Worm (Caenorhabditis elegans) whole organism, dauer: ENCODE data around the gene ftr-1.

ENCODE experiments used
- unc-62 ChIP-seq: sonication (generic microtip); optimal IDR thresholded peaks from 2 replicates; lab custom pipeline; 2017; ENCODE audit warnings: missing biosample characterization, missing genetic modification reagents, missing genetic modification characterization

ftr-1 gene

DNA sequence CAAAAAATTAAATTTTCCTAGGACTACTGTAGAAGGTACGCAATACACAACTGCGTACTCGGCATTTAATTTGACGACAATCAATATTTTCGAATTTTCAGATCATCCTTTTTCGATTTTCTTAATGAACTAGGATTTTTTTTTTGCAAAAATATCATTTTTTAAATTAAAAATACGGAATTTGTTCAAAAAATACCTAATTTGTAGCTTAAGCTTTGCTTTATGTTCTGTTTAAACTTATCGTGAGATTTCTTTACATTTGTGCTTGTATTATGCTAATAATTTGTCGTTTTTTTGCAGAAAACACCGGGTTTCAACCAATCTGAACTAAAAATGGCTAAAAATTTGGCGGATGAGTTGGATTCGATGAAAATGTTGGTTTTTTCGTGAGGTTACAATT, at the start of gene ftr-1:
Gene ftr-1 (plus strand): TSS at position 301 of the 400 bp plus-strand sequence.
- TF ChIP-seq unc-62 (GFP tag; lab: Kevin White, UChicago), result no peak

DNA sequence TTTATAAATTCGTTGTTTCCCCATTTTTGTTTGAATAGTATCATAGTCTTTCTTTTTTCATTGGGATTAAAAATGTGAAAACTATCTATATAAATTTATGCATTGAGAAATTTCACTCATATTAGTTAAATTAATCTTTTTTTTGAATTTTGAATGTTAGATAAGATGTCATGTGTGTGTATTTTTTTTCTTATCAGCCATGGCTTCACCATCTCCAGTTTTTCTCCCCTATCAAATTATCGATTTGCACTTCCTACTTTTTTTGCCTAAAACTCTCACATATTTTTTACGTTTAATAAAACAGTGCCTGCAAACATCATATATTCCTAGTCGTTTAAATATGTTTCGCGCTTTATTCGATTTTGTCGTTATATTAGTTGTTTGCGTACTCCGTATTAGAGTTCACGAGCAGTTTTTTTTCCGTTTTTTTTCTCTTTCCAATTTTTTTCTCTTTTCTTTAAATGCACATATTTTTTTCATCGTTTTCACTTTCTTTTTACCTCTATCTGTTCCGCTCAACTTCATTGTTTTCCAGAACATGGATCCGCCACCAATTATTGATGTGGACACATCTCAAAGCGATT, 49.0 kb upstream of the ftr-1 start, which contains the start of gene Y113G7A.13:
Gene Y113G7A.13 (plus strand): TSS at position 534 of the 584 bp plus-strand sequence.
- no peak for TF ChIP-seq unc-62 (GFP tag; lab: Kevin White, UChicago)

DNA sequence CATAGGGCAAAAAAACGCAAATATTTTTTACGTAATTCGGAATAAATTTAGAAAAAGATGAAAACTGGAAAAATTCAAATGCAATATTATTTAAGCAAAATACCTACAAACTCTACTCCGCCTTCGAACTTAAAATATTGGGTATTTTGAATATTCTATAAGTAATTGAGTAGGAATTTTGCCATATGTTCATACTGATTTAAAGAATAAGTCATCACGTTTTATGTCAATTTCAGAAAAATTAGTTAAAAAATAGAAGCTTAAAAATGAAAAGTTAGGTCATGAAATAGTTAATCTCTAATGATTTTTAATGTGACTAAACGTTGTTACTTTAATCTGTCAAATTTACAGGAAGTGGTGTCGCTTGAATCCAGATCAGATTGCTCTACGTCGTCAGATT, 45.3 kb upstream of the ftr-1 start, which contains the start of gene F19B2.7:
Gene F19B2.7 (plus strand): TSS at position 301 of the 400 bp plus-strand sequence.
- TF ChIP-seq unc-62 (GFP tag; lab: Kevin White, UChicago), result no peak

DNA sequence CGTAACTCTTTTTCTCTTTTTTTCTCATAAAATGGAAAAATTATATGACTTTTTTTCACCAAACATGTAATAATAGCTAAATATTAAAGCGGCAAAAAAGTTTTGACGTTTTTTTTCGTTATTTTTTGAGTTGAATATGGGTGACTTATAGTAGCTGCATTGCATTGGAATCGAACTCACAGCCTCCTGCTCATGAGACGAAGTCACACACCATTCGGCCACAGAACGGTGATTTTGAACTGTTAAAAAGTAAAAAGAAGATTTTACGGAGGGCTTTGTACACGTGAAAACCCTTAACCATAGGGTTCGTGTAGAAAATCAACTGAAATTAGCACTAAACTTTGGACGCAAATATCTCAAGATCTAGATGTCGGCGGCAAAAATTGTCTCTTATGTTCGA, 44.9 kb upstream of the ftr-1 start:
- TF ChIP-seq unc-62 (GFP tag; lab: Kevin White, UChicago), result no peak

DNA sequence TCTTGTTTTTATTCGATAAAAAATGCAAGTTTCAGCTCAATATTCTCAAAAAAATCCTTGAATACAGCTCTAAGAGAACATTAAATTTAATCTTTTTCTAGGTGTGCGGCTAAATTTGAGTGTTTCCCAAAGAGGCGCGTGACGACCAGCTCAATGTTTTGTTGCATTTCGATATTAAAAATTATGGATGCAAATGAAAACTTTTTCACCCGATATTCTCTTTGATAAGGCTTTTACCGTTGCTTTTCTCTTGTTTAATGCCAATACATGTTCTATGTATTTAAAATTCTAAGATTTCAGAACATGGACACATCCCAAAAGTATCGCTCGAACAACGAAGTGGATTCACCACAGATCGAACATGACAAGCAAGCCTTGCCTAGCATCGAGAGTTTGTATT, 38.5 kb upstream of the ftr-1 start, which contains the start of gene F19B2.6:
Gene F19B2.6 (plus strand): TSS at position 301 of the 400 bp plus-strand sequence.
- TF ChIP-seq unc-62 (GFP tag; lab: Kevin White, UChicago), result no peak

DNA sequence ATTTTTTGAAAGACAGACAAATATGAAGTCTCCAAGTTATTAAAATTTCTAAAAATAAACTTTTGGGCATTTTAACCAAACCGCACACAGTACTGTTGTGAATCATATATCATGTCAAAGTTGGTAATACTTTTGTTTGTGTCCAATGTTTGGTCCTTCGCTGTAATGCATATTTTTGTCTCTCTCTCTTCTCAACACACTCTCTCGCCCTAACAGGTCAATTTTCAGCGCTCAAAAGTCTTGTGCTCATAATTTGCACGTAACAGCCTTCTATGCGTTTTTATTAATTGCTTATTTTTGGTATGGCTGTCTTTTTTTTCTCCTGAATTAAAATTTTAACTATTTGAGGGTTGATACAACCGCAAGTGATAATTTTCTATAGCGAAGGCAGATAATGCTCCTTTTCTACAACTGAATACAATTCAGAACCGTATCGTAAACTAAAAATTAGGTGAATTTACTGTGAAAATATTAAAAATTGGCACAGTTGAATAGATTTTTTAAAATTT, 34.9 kb upstream of the ftr-1 start:
- no peak for TF ChIP-seq unc-62 (GFP tag; lab: Kevin White, UChicago)

DNA sequence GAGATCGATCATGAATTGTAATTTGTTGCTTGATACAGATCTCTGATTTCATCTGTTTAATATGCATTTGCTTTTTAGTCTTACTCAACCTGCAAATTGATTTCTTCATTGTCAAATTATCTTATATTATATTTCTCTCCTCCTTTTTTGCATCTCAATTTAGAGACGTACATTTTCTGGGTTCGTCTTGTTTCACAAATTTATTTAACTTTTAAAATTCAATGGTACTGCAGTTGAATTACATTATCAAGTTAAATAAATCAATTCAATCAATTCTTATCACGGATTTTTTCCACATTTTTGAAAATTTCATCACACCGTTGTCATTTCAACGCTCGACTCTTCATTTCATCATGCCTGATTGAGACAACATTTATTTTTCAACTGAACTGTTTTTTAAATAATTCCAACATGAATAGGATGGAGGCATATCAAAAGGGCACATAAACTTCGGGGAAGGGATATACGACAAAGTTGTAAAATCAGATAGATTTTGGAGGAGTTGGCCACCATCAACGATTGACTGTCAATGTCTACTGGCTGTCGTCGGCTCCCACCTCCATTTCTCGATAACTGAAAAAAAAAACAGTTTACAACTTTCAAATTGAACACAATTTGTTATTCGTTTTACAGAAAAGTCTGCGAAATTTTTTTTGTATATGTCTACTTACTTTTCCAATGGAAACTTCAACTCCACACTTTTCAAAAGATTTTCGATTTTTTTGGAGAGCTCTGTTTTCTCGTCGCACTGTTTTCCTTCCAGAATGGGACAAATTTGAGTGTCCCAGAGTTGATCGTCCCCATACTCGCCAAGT, 34.3 kb upstream of the ftr-1 start:
- no peak for TF ChIP-seq unc-62 (GFP tag; lab: Kevin White, UChicago)

DNA sequence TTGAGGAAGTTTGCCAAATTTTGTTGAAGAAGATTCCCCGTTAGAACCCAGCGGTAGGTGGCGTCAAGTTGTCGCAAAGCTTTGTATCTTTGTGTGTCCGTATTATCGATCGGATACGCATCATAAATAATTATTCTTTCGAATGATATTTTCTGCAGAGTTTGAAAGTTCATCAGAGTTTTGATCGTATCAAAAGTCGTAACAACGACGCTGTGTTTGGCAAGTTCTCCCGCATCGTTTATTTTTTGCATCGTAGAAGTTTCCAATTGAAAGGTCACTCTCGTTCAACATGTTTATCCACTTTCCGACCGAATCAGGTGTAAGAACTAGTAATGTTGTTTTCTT, 33.7 kb upstream of the ftr-1 start:
- TF ChIP-seq unc-62 (GFP tag; lab: Kevin White, UChicago), result no peak

DNA sequence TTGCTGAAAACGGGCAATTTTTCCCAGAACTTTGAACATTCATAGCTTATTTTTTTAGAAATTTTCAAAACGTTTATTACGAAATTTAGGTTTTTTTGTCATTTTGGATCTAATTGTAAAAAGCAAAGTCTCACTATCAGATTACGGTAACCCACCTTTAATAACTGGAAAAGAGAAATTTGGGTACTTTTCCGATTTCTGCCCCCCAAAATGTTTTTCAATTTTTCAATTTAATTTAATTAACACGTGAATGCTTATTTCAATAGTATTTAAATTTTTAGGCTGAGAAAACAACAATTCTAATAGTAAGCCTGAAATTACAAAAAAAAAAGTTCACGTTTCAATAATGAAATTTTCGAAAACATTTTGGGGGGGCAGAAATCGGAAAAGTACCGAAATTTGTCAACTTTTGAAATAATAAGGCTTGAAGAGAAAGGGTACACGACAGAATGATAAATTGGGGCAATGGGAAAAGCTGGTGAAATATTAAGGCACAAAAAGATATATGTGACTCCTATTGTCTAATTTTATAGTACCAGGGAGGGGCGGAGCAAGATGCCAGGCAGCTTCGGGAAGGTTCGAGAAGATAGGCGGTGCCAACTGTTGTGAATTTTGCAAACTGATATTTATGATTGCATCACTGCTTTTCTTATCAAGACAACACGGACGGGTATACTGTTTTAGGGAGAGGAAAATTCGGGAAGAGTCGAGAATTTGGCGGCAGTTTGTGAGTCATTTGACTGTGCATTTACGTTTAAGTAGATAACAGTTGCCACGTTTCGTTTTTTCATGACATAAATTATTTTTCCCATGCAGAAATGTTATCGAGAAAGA, 32.5 kb upstream of the ftr-1 start, which contains the start of gene F19B2.5:
Gene F19B2.5 (minus strand): TSS at position 107 of the 834 bp plus-strand sequence.
- no peak for TF ChIP-seq unc-62 (GFP tag; lab: Kevin White, UChicago)

DNA sequence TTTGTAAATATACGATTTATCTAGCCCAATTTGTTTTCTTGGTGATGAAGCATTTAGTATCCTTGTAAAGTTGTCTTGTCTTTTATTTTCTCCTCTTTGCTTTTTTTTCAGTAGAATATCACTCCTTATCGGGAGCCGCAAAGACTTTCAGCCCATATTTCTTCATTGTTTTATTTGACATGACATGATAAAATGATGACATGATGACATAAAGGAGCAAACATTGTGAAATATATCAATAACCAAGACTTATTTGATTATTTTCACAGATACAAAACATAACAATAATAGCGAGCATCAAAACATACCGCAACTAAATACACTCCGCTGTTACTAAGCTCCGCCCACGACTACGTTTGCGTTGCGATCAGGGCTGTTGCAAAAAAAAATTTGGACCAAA, 31.0 kb upstream of the ftr-1 start:
- no peak for TF ChIP-seq unc-62 (GFP tag; lab: Kevin White, UChicago)

DNA sequence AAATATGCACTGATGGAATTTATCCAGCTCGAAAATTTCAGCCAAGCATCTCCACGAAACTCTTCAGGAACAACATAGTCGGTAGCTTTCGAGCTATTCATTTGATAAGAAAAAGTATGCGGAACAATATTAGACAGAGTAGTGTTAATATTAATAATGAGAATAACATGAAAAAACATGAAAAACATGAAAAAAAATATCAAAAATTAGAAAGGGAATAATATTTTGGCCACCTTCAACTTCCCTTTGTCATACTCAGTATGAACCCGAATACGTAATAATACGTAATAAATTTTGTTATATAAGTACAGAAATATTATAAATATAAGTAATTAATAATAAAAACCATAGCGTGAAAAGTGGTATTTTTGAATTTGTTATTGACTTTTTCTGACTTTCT, 24.8 kb upstream of the ftr-1 start, which contains the start of gene srw-39:
Gene srw-39 (minus strand): TSS at position 101 of the 400 bp plus-strand sequence.
- no peak for TF ChIP-seq unc-62 (GFP tag; lab: Kevin White, UChicago)

DNA sequence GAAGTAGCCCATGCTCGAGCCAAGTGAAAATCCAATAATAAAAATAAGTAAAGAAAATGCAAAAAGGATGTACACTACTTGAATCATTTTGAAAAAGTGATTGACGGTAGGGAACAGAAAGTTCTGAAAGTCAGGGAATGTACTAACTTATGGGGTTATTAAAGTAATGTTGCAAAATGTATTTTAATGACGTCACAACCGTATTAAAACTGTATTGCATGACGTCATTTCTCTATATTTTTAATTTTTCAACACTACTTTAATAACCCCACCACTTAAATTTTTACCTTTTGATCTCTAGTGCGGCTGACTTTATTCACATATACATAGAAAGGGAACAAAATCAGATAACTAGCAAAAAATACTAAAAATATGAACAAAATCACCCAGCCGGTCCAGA, 14.5 kb upstream of the ftr-1 start:
- TF ChIP-seq unc-62 (GFP tag; lab: Kevin White, UChicago), result no peak

DNA sequence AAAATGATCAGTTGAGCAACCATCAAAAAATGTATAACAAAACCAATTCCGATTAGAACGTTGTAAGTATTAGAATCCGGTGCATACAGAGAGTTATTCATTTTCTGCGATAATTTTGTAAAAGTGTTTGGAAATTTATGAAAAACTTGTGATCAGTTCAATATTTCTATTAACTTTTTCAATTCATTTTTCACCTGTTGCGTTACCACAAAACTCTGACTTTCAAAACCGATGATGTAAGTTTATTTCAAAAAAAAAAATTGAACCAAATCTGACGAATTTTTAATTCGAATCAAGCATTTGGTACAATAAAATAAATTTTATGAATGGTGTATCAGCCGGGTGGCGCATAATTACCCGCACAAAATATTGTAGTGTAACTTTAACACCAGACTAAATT, 10.2 kb upstream of the ftr-1 start, which contains the start of gene srz-16:
Gene srz-16 (minus strand): TSS at position 101 of the 400 bp plus-strand sequence.
- no peak for TF ChIP-seq unc-62 (GFP tag; lab: Kevin White, UChicago)

DNA sequence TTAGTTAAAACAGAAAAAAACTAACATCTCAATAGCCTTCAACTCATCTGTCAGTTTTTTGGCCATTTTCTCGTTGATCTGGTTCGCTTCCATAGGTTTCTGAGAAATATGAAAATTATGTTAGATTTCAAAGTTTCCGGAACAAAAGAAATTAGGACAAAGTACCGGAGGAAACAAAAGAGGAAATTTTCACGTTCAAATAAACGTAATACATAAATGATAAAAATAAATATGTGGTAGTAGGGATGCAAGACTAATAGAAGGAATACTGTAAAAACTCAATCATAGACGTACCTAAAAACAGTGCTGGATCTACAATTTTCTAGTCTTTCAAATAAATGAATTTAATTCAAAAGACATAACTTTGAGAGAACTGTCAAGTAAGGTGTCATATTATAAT, 8.0 kb upstream of the ftr-1 start, which contains the start of gene fbxa-116:
Gene fbxa-116 (minus strand): TSS at position 101 of the 400 bp plus-strand sequence.
- TF ChIP-seq unc-62 (GFP tag; lab: Kevin White, UChicago), result no peak
